Fruit fly (Drosophila melanogaster) whole organism, embryonic: Measurements from ENCODE around the gene msd1.

Source experiments
- Asciz ChIP-seq: fragments of 200-800 bp; sonication (Bioruptor generic); optimal IDR thresholded peaks from 2 replicates; lab custom pipeline; 2017; ENCODE audit warnings: missing biosample characterization, mild to moderate bottlenecking, missing genetic modification characterization, missing genetic modification reagents
- CG11247 ChIP-seq: fragments of 200-800 bp; sonication (Bioruptor generic); IDR thresholded peaks from 2 replicates; pipeline ENCODE4 v1.3.6; 2022; ENCODE audit warnings: missing biosample characterization, missing genetic modification characterization
- CG11456 ChIP-seq: fragments of 200-800 bp; sonication (Bioruptor generic); IDR thresholded peaks from 3 replicates; pipeline ENCODE4 v1.3.6; 2022; ENCODE audit warnings: missing biosample characterization, missing genetic modification characterization
- CG1233 ChIP-seq: fragments of 200-800 bp; sonication (Bioruptor generic); optimal IDR thresholded peaks from 4 replicates; lab custom pipeline; 2018; ENCODE audit warnings: missing biosample characterization, mild to moderate bottlenecking, missing genetic modification characterization
- CG12769 ChIP-seq: fragments of 200-800 bp; sonication (Bioruptor generic); optimal IDR thresholded peaks from 2 replicates; lab custom pipeline; 2019; ENCODE audit warnings: missing biosample characterization, mild to moderate bottlenecking, missing genetic modification characterization, moderate library complexity
- CG13296 ChIP-seq: fragments of 200-800 bp; sonication (Bioruptor generic); optimal IDR thresholded peaks from 3 replicates; lab custom pipeline; 2018; ENCODE audit warnings: missing biosample characterization, mild to moderate bottlenecking, missing genetic modification characterization
- CG15514 ChIP-seq: fragments of 200-800 bp; sonication (Bioruptor generic); optimal IDR thresholded peaks from 3 replicates; lab custom pipeline; 2017; ENCODE audit warnings: missing biosample characterization, missing genetic modification characterization, mild to moderate bottlenecking, moderate library complexity, missing genetic modification reagents
- CG17912 ChIP-seq: fragments of 200-800 bp; sonication (Bioruptor generic); optimal IDR thresholded peaks from 2 replicates; lab custom pipeline; 2018; ENCODE audit warnings: missing biosample characterization, mild to moderate bottlenecking, missing genetic modification characterization
- CG18011 ChIP-seq: fragments of 200-800 bp; sonication (Bioruptor generic); optimal IDR thresholded peaks from 2 replicates; lab custom pipeline; 2017; ENCODE audit warnings: missing biosample characterization, missing genetic modification characterization, mild to moderate bottlenecking, moderate library complexity, missing genotype
- CG2120 ChIP-seq: fragments of 200-800 bp; sonication (Bioruptor generic); optimal IDR thresholded peaks from 3 replicates; lab custom pipeline; 2016; ENCODE audit warnings: missing biosample characterization, missing genetic modification characterization
- CG3163 ChIP-seq: fragments of 200-800 bp; sonication (Bioruptor generic); optimal IDR thresholded peaks from 3 replicates; lab custom pipeline; 2016; ENCODE audit warnings: missing biosample characterization, missing genetic modification characterization
- CG34224 ChIP-seq: fragments of 200-800 bp; sonication (Bioruptor generic); IDR thresholded peaks from 3 replicates; pipeline ENCODE4 v1.3.6; 2022; ENCODE audit warnings: missing biosample characterization, missing genetic modification characterization; ENCODE audit not compliant: partially characterized antibody
- CG34422 ChIP-seq: fragments of 200-800 bp; sonication (Bioruptor generic); IDR thresholded peaks from 3 replicates; pipeline ENCODE4 v1.3.6; 2022; ENCODE audit warnings: missing biosample characterization, missing genetic modification characterization
- CG4424 ChIP-seq: fragments of 200-800 bp; sonication (Bioruptor generic); optimal IDR thresholded peaks from 3 replicates; lab custom pipeline; 2016; ENCODE audit warnings: missing biosample characterization, missing genetic modification characterization
- CG6654 ChIP-seq: fragments of 200-800 bp; sonication (Bioruptor generic); optimal IDR thresholded peaks from 2 replicates; lab custom pipeline; 2017; ENCODE audit warnings: missing biosample characterization, mild to moderate bottlenecking, missing genetic modification characterization
- CG6854 ChIP-seq: fragments of 200-800 bp; sonication (Bioruptor generic); optimal IDR thresholded peaks from 3 replicates; lab custom pipeline; 2017; ENCODE audit warnings: missing biosample characterization, mild to moderate bottlenecking, missing genetic modification characterization
- CG8290 ChIP-seq, 3 experiments: fragments of 200-800 bp; sonication (Bioruptor generic); optimal IDR thresholded peaks; 2 replicates each; lab custom pipeline; 2016 to 2019; ENCODE audit warnings: missing biosample characterization in 3 of 3, missing genetic modification characterization in 3 of 3, mild to moderate bottlenecking in 2 of 3, moderate library complexity in 1 of 3
- CG8924 ChIP-seq: fragments of 200-800 bp; optimal IDR thresholded peaks from 3 replicates; lab custom pipeline; 2019; ENCODE audit warnings: missing biosample characterization, mild to moderate bottlenecking, missing genetic modification characterization, moderate library complexity
- CG9727 ChIP-seq: fragments of 200-800 bp; sonication (Bioruptor generic); optimal IDR thresholded peaks from 3 replicates; lab custom pipeline; 2017; ENCODE audit warnings: missing biosample characterization, mild to moderate bottlenecking, missing genetic modification characterization
- CG9797 ChIP-seq: fragments of 200-800 bp; sonication (Bioruptor generic); optimal IDR thresholded peaks from 3 replicates; lab custom pipeline; 2018; ENCODE audit warnings: missing biosample characterization, mild to moderate bottlenecking, missing genetic modification characterization
- CoRest ChIP-seq: fragments of 200-800 bp; sonication (Bioruptor generic); optimal IDR thresholded peaks from 3 replicates; lab custom pipeline; 2018; ENCODE audit warnings: missing biosample characterization, mild to moderate bottlenecking, missing genetic modification characterization, moderate library complexity
- Dip3 ChIP-seq: fragments of 200-800 bp; sonication (Bioruptor generic); optimal IDR thresholded peaks from 3 replicates; lab custom pipeline; 2016; ENCODE audit warnings: missing biosample characterization, missing genetic modification characterization
- Dll ChIP-seq: fragments of 200-800 bp; sonication (Bioruptor generic); IDR thresholded peaks from 4 replicates; pipeline ENCODE4 v1.3.6; 2022; ENCODE audit warnings: missing biosample characterization, missing genetic modification characterization; ENCODE audit not compliant: partially characterized antibody
- Dp ChIP-seq: fragments of 200-800 bp; sonication (Bioruptor generic); optimal IDR thresholded peaks from 2 replicates; lab custom pipeline; 2018; ENCODE audit warnings: missing biosample characterization, mild to moderate bottlenecking, missing genetic modification characterization, moderate library complexity
- Drgx ChIP-seq: fragments of 200-800 bp; sonication (Bioruptor generic); IDR thresholded peaks from 2 replicates; pipeline ENCODE4 v1.3.6; 2022; ENCODE audit warnings: missing biosample characterization, missing genetic modification characterization
- Fer2 ChIP-seq: fragments of 200-800 bp; sonication (Bioruptor generic); optimal IDR thresholded peaks from 2 replicates; lab custom pipeline; 2018; ENCODE audit warnings: missing biosample characterization, mild to moderate bottlenecking, missing genetic modification characterization, moderate library complexity
- Fer3 ChIP-seq: fragments of 200-800 bp; sonication (Bioruptor generic); optimal IDR thresholded peaks from 2 replicates; lab custom pipeline; 2018; ENCODE audit warnings: missing biosample characterization, mild to moderate bottlenecking, missing genetic modification characterization, moderate library complexity
- H2.0 ChIP-seq: fragments of 200-800 bp; sonication (Bioruptor generic); IDR thresholded peaks from 2 replicates; pipeline ENCODE4 v1.3.6; 2022; ENCODE audit warnings: missing biosample characterization, missing genetic modification characterization
- MTF-1 ChIP-seq: fragments of 200-800 bp; sonication (Bioruptor generic); optimal IDR thresholded peaks from 2 replicates; lab custom pipeline; 2018; ENCODE audit warnings: missing biosample characterization, mild to moderate bottlenecking, missing genetic modification characterization, borderline replicate concordance
- Scr ChIP-seq: fragments of 200-800 bp; sonication (Bioruptor generic); IDR thresholded peaks from 2 replicates; pipeline ENCODE4 v1.3.6; 2022; ENCODE audit warnings: missing biosample characterization, missing genetic modification characterization; ENCODE audit not compliant: partially characterized antibody
- Sox102F ChIP-seq: fragments of 200-800 bp; sonication (Bioruptor generic); optimal IDR thresholded peaks from 2 replicates; lab custom pipeline; 2018; ENCODE audit warnings: missing biosample characterization, mild to moderate bottlenecking, missing genetic modification characterization, moderate library complexity
- Stat92E ChIP-seq, 3 experiments: fragments of >200 bp in 2 of 3; fragments of 200-800 bp in 1 of 3; sonication (Bioruptor generic) in 1 of 3; optimal IDR thresholded peaks; 2 replicates each; lab custom pipeline; 2017 to 2019; ENCODE audit warnings: missing biosample characterization in 3 of 3, missing genetic modification characterization in 3 of 3, mild to moderate bottlenecking in 1 of 3, moderate library complexity in 1 of 3
- amos ChIP-seq: fragments of 200-800 bp; sonication (Bioruptor generic); IDR thresholded peaks from 2 replicates; pipeline ENCODE4 v1.3.6; 2022; ENCODE audit warnings: missing biosample characterization, missing genetic modification characterization; ENCODE audit not compliant: partially characterized antibody
- disco-r ChIP-seq: fragments of 200-800 bp; sonication (Bioruptor generic); optimal IDR thresholded peaks from 2 replicates; lab custom pipeline; 2016; ENCODE audit warnings: missing biosample characterization, missing genetic modification characterization
- esg ChIP-seq: fragments of 200-800 bp; sonication (Bioruptor generic); conservative IDR thresholded peaks from 2 replicates; pipeline ENCODE4 v1.3.6; 2022; ENCODE audit warnings: missing biosample characterization, missing genetic modification characterization
- fd96Cb ChIP-seq: fragments of 200-800 bp; sonication (Bioruptor generic); optimal IDR thresholded peaks from 2 replicates; lab custom pipeline; 2018; ENCODE audit warnings: missing biosample characterization, mild to moderate bottlenecking, missing genetic modification characterization, moderate library complexity
- grn ChIP-seq: fragments of 200-800 bp; sonication (Bioruptor generic); optimal IDR thresholded peaks from 3 replicates; lab custom pipeline; 2017; ENCODE audit warnings: missing biosample characterization, missing genetic modification characterization
- h ChIP-seq: fragments of >200 bp; optimal IDR thresholded peaks from 2 replicates; lab custom pipeline; 2017
- insv ChIP-seq, 2 experiments: fragments of 200-800 bp; sonication (Bioruptor generic); optimal IDR thresholded peaks; 3 replicates each; lab custom pipeline; 2016 to 2018; ENCODE audit warnings: missing biosample characterization in 2 of 2, missing genetic modification characterization in 2 of 2
- ken ChIP-seq: fragments of 200-800 bp; sonication (Bioruptor generic); IDR thresholded peaks from 3 replicates; pipeline ENCODE4 v1.3.6; 2022; ENCODE audit warnings: missing biosample characterization, missing genetic modification characterization
- lmd ChIP-seq: fragments of 200-800 bp; sonication (Bioruptor generic); IDR thresholded peaks from 2 replicates; pipeline ENCODE4 v1.3.6; 2022; ENCODE audit warnings: missing biosample characterization, missing genetic modification characterization
- prd ChIP-seq, 3 experiments: fragments of >200 bp in 2 of 3; fragments of 200-800 bp in 1 of 3; sonication (Bioruptor generic) in 1 of 3; optimal IDR thresholded peaks in 2 of 3; IDR thresholded peaks in 1 of 3; 2 replicates in 2 of 3; 3 replicates in 1 of 3; pipeline versions ENCODE4 v1.3.6 to Lab custom; 2017 to 2022; ENCODE audit warnings: missing biosample characterization in 1 of 3, missing genetic modification characterization in 1 of 3
- seq ChIP-seq: fragments of 200-800 bp; sonication (Bioruptor generic); IDR thresholded peaks from 2 replicates; pipeline ENCODE4 v1.3.6; 2022; ENCODE audit warnings: missing biosample characterization, missing genetic modification characterization
- sima ChIP-seq: fragments of 200-800 bp; sonication (Bioruptor generic); optimal IDR thresholded peaks from 2 replicates; lab custom pipeline; 2016; ENCODE audit warnings: missing biosample characterization, missing genetic modification characterization
- sob ChIP-seq: fragments of 200-800 bp; sonication (Bioruptor generic); IDR thresholded peaks from 2 replicates; pipeline ENCODE4 v1.3.6; 2022; ENCODE audit warnings: missing biosample characterization, missing genetic modification characterization
- tgo ChIP-seq: fragments of 200-800 bp; sonication (Bioruptor generic); IDR thresholded peaks from 3 replicates; pipeline ENCODE4 v1.3.6; 2022; ENCODE audit warnings: missing biosample characterization, missing genetic modification characterization
- usp ChIP-seq: fragments of >200 bp; optimal IDR thresholded peaks from 2 replicates; lab custom pipeline; 2017; ENCODE audit warnings: missing biosample characterization, missing genetic modification characterization

The msd1 gene

DNA sequence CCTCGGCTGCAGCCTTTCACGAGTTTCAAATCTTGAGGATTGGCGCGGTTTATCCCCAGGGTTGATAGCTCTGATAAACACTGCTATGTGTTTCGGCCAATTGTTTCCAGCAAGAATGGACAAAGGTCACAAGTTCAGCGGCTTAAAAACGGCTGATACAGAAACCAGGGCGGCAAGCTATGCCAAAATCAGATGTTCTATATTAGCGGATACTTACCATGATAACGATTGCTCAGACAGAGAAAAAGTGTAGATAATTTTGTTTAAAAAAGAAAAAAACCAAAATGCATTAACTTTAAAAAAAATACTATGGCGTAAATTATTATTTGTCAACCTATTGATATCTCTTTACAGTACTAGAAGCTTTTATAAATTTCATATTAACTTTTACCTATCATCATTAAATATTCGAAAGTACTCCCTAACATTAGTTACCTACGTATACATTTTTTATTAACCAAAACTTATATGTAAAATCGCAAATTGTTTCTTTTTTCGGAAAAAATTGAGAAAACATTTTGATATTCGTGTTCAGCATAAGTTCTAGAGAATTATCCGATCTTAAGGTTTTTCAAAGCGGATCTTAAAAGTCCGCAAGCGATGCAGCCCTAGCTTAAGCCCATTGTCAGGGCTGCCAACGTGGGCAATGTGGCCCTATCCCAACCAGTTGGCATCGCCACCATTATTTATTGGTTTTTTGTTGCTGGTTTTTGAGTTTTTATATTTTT is 18.3 kb upstream of the msd1 start, which contains the start of the genes sturkopf and Herc4 (continued):
- TF ChIP-seq Asciz (GFP tag; lab: Kevin White, UChicago) (peak; percentile 46), CoRest (peak; percentile 89), usp (no peak), Drgx (GFP tag; lab: Robert Waterston, UW) (0 out of 2 replicates have a peak, but pooled peaks have one; percentile 27), CG34422 (GFP tag; lab: Robert Waterston, UW) (peak; percentile 7; the same call in 1 of the 3 replicates), sima (GFP tag; lab: Kevin White, UChicago) (peak; percentile 8), CG1233 (peak; percentile 59), grn (GFP tag; lab: Kevin White, UChicago) (peak; percentile 38), Fer3 (tag; lab: Kevin White, UChicago) (peak; percentile 41), sob (peak; percentile 54), Stat92E (GFP tag; optimal IDR thresholded peaks at IDR 0.05; lab: Kevin White, UChicago) (no peak), insv (GFP tag; optimal IDR thresholded peaks at IDR 0.05; lab: Kevin White, UChicago) (peak in 1 of 2 experiments; percentile 64), CG9797 (GFP tag; lab: Kevin White, UChicago) (no peak), CG11456 (GFP tag; lab: Robert Waterston, UW) (peak; percentile 90), Dp (GFP tag; lab: Kevin White, UChicago) (peak; percentile 37), CG4424 (GFP tag; lab: Kevin White, UChicago) (peak; percentile 71), CG15514 (GFP tag; lab: Kevin White, UChicago) (peak; percentile 78), disco-r (GFP tag; lab: Kevin White, UChicago) (peak; percentile 82), CG6854 (GFP tag; lab: Kevin White, UChicago) (no peak), CG17912 (GFP tag; lab: Kevin White, UChicago) (no peak), CG8924 (tag; lab: Kevin White, UChicago) (peak; percentile 85), CG34224 (GFP tag; lab: Robert Waterston, UW) (no peak), Fer2 (peak; percentile 31), Dip3 (GFP tag; lab: Kevin White, UChicago) (peak; percentile 74), prd (optimal IDR thresholded peaks at IDR 0.05; lab: Kevin White, UChicago) (no peak), prd (GFP tag; IDR thresholded peaks at IDR 0.05; lab: Robert Waterston, UW) (peak; percentile 62; the same call in 2 of the 3 replicates), amos (GFP tag; lab: Robert Waterston, UW) (no peak), tgo (GFP tag; lab: Robert Waterston, UW) (peak; percentile 48; the same call in 2 of the 3 replicates), CG11247 (peak; percentile 25; the same call in 1 of the 2 replicates), seq (GFP tag; lab: Robert Waterston, UW) (no peak), fd96Cb (tag; lab: Kevin White, UChicago) (peak; percentile 8), lmd (GFP tag; lab: Robert Waterston, UW) (peak; percentile 65; the same call in 1 of the 2 replicates), ken (GFP tag; lab: Robert Waterston, UW) (peak; percentile 70), CG13296 (GFP tag; lab: Kevin White, UChicago) (peak; percentile 55), h (lab: Kevin White, UChicago) (no peak), MTF-1 (GFP tag; lab: Kevin White, UChicago) (no peak)

DNA sequence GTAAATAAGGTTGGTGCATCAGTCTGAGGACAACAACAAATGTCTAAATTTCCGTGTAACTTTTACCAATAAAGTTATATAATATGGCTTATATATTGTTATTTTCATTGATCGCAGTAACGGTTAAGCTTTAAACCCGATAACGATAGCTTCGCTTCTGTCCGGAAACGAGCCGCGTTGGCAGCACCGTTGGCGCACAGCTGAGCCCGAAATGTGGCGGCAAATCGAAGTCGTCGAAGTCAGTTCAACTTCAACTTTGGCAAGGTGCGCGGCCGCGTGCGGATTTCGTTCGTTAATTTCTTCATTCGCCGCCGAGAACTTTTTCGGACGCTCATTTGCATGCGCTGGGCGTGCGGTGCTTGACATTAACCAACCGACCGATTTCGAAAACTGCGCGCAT is 13.3 kb upstream of the msd1 start, which contains the start of gene Myo61F:
Myo61F (plus strand) TSS at position 240 of the 400 bp plus-strand sequence.
- TF ChIP-seq Sox102F (no peak), amos (GFP tag; lab: Robert Waterston, UW) (peak; percentile 30; the same call in 1 of the 2 replicates), CG6654 (GFP tag; lab: Kevin White, UChicago) (no peak), esg (no peak), Stat92E (GFP tag; optimal IDR thresholded peaks at IDR 0.05; lab: Kevin White, UChicago) (no peak), H2.0 (GFP tag; lab: Robert Waterston, UW) (no peak), Scr (GFP tag; lab: Robert Waterston, UW) (peak; percentile 54), CG9727 (no peak), CG3163 (GFP tag; lab: Kevin White, UChicago) (no peak), CG12769 (tag; lab: Kevin White, UChicago) (no peak), CG18011 (GFP tag; lab: Kevin White, UChicago) (no peak), Dll (GFP tag; lab: Robert Waterston, UW) (peak; percentile 54; the same call in 3 of the 4 replicates), CG2120 (GFP tag; lab: Kevin White, UChicago) (no peak), CG8290 (GFP tag; optimal IDR thresholded peaks at IDR 0.05; lab: Kevin White, UChicago) (no peak), CG8290 (tag; optimal IDR thresholded peaks at IDR 0.05; lab: Kevin White, UChicago) (no peak)
